Fruit fly (Drosophila melanogaster): ENCODE measurements around the gene dmrt99B.
A peak's percentile ranks its signal among the peaks of the same experiment; 100 is the strongest.

Gene dmrt99B

DNA sequence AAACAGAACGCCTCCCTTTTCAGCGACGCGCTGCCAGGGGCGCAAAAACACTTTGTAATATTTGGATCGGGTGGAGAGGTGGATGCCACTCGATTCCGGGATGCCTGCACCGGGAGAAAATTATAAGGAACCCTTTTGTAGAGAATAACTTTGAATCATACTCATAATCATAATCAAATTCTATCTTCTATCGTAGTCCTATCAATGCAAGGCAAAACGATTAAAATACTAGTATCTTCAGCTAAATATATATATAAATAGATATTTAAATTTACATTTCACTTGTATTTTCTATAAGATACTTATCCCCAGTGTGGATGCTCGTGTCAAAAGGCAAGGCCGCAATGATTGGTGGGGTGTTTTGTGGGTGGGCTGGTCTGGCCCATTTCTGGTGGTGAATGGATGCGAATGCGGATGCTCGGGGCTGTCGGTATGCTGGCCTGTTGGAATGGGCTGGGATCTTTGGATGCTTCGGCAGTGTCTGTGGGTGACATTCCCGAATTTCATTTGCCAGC lies 13.5 kb downstream of the dmrt99B start (continued):
- no peak for TF ChIP-seq ham (GFP tag; IDR thresholded peaks at IDR 0.05)
- TF ChIP-seq CG2889 (GFP tag; IDR thresholded peaks at IDR 0.05): no peak
- TF ChIP-seq Hr39 (optimal IDR thresholded peaks at IDR 0.05): no peak
- no peak for TF ChIP-seq chn (GFP tag; optimal IDR thresholded peaks at IDR 0.05)
- no peak for TF ChIP-seq YL-1 (GFP tag; optimal IDR thresholded peaks at IDR 0.05)
- TF ChIP-seq CG11247 (GFP tag; IDR thresholded peaks at IDR 0.05): no peak
- TF ChIP-seq CG7556 (GFP tag; optimal IDR thresholded peaks at IDR 0.05): peak; percentile 31
- TF ChIP-seq toy (GFP tag; IDR thresholded peaks at IDR 0.05): no peak
- no peak for TF ChIP-seq CG11723 (GFP tag; optimal IDR thresholded peaks at IDR 0.05)
- no peak for TF ChIP-seq CG43689 (GFP tag; IDR thresholded peaks at IDR 0.05)
- no peak for TF ChIP-seq sd (tag; optimal IDR thresholded peaks at IDR 0.05)
- no peak for TF ChIP-seq ind (GFP tag; optimal IDR thresholded peaks at IDR 0.05)
- no peak for TF ChIP-seq odd (GFP tag; optimal IDR thresholded peaks at IDR 0.05)
- TF ChIP-seq sr (GFP tag; IDR thresholded peaks at IDR 0.05): no peak
- TF ChIP-seq Hand (GFP tag; optimal IDR thresholded peaks at IDR 0.05): no peak
- peak; percentile 1 for TF ChIP-seq CG10267 (tag; optimal IDR thresholded peaks at IDR 0.05)
- TF ChIP-seq CG3726 (GFP tag; IDR thresholded peaks at IDR 0.05): no peak
- no peak for TF ChIP-seq CG18619 (GFP tag; optimal IDR thresholded peaks at IDR 0.05)
- TF ChIP-seq Hsf (GFP tag; optimal IDR thresholded peaks at IDR 0.05): no peak
- no peak for TF ChIP-seq CG12769 (tag; optimal IDR thresholded peaks at IDR 0.05)
- no peak for TF ChIP-seq nerfin-2 (GFP tag; IDR thresholded peaks at IDR 0.05; ENCODE audit: partially characterized antibody)
- peak; percentile 23 for TF ChIP-seq CG10979 (tag; optimal IDR thresholded peaks at IDR 0.05)
- no peak for TF ChIP-seq psq (GFP tag; optimal IDR thresholded peaks at IDR 0.05)
- no peak for TF ChIP-seq Drgx (GFP tag; IDR thresholded peaks at IDR 0.05)
- TF ChIP-seq CG32772 (GFP tag; IDR thresholded peaks at IDR 0.05): no peak
- peak; percentile 17 for TF ChIP-seq unpg (GFP tag; optimal IDR thresholded peaks at IDR 0.05)
- TF ChIP-seq vvl (GFP tag; IDR thresholded peaks at IDR 0.05): no peak
- TF ChIP-seq CG17186 (GFP tag; optimal IDR thresholded peaks at IDR 0.05): no peak
- TF ChIP-seq nmo (GFP tag; optimal IDR thresholded peaks at IDR 0.05): peak; percentile 6
- TF ChIP-seq Deaf1 (tag; optimal IDR thresholded peaks at IDR 0.05): peak; percentile 22
- peak; percentile 25 for TF ChIP-seq sens (GFP tag)
- no peak for TF ChIP-seq CG6854 (GFP tag; optimal IDR thresholded peaks at IDR 0.05)
- no peak for TF ChIP-seq CG8089 (GFP tag; optimal IDR thresholded peaks at IDR 0.05)
- TF ChIP-seq shn (GFP tag; optimal IDR thresholded peaks at IDR 0.05): no peak
- peak; percentile 52 for TF ChIP-seq gem (tag; optimal IDR thresholded peaks at IDR 0.05)
- no peak for TF ChIP-seq Max (GFP tag; optimal IDR thresholded peaks at IDR 0.05)
- no peak for TF ChIP-seq CkIIα-i1 (GFP tag; IDR thresholded peaks at IDR 0.05)
- TF ChIP-seq CG16779 (GFP tag; IDR thresholded peaks at IDR 0.05): no peak
- no peak for TF ChIP-seq disco-r (GFP tag; optimal IDR thresholded peaks at IDR 0.05)
- TF ChIP-seq chm (GFP tag; IDR thresholded peaks at IDR 0.05): no peak
- TF ChIP-seq CG10147 (GFP tag; optimal IDR thresholded peaks at IDR 0.05): no peak
- peak; percentile 12 for TF ChIP-seq CG7839 (tag; optimal IDR thresholded peaks at IDR 0.05)
- TF ChIP-seq CG11504 (tag; optimal IDR thresholded peaks at IDR 0.05): peak; percentile 36
- no peak for TF ChIP-seq vfl (GFP tag; optimal IDR thresholded peaks at IDR 0.05)
- TF ChIP-seq btn (GFP tag; optimal IDR thresholded peaks at IDR 0.05): no peak
- no peak for TF ChIP-seq stc (GFP tag; IDR thresholded peaks at IDR 0.05)
- no peak for TF ChIP-seq usp (GFP tag; optimal IDR thresholded peaks at IDR 0.05)
- TF ChIP-seq CG9727 (GFP tag; optimal IDR thresholded peaks at IDR 0.05): no peak
- no peak for TF ChIP-seq twi (tag; optimal IDR thresholded peaks at IDR 0.05)
- TF ChIP-seq Optix (GFP tag; IDR thresholded peaks at IDR 0.05): no peak
- TF ChIP-seq CG17359 (tag; optimal IDR thresholded peaks at IDR 0.05): peak; percentile 5
- no peak for TF ChIP-seq CG14965 (GFP tag; optimal IDR thresholded peaks at IDR 0.05; ENCODE audit: borderline replicate concordance)

Measured in whole organism, embryonic.